Worm (Caenorhabditis elegans) whole organism, late embryonic: ENCODE data around the gene F22B3.7.

Source experiments
- C08G9.2 ChIP-seq: sonication (generic microtip); optimal IDR thresholded peaks from 2 replicates; lab custom pipeline; 2016; ENCODE audit warnings: mild to moderate bottlenecking, missing genetic modification characterization, moderate library complexity, missing compliant biosample characterization
- C38D4.7 ChIP-seq: fragments of 200-800 bp; sonication (Bioruptor generic); optimal IDR thresholded peaks from 2 replicates; lab custom pipeline; 2018; ENCODE audit warnings: mild to moderate bottlenecking, missing genetic modification characterization, moderate library complexity, missing compliant biosample characterization
- F13H6.1 ChIP-seq: sonication (generic microtip); optimal IDR thresholded peaks from 2 replicates; lab custom pipeline; 2016; ENCODE audit warnings: missing genetic modification characterization, missing compliant biosample characterization
- T23F11.4 ChIP-seq: fragments of 200-800 bp; sonication (Bioruptor generic); optimal IDR thresholded peaks from 2 replicates; lab custom pipeline; 2018; ENCODE audit warnings: mild to moderate bottlenecking, missing genetic modification characterization, missing compliant biosample characterization
- ama-1 ChIP-seq: fragments of 150-350 bp; optimal IDR thresholded peaks from 2 replicates; lab custom pipeline; 2014
- ceh-18 ChIP-seq: sonication (generic microtip); optimal IDR thresholded peaks from 2 replicates; lab custom pipeline; 2016; ENCODE audit warnings: missing genetic modification characterization, missing compliant biosample characterization
- ceh-22 ChIP-seq: sonication (generic microtip); optimal IDR thresholded peaks from 2 replicates; lab custom pipeline; 2017; ENCODE audit warnings: missing biosample characterization, missing genetic modification characterization
- ceh-31 ChIP-seq: sonication (generic microtip); optimal IDR thresholded peaks from 2 replicates; lab custom pipeline; 2016; ENCODE audit warnings: missing genetic modification characterization, missing compliant biosample characterization
- ceh-34 ChIP-seq: sonication (generic microtip); optimal IDR thresholded peaks from 2 replicates; lab custom pipeline; 2016; ENCODE audit warnings: mild to moderate bottlenecking, missing genetic modification characterization, missing compliant biosample characterization
- ceh-45 ChIP-seq: fragments of 200-800 bp; sonication (Bioruptor generic); IDR thresholded peaks from 2 replicates; pipeline ENCODE4 v1.3.6; 2022; ENCODE audit warnings: missing genetic modification reagents, missing genetic modification characterization, missing compliant biosample characterization
- ceh-48 ChIP-seq: sonication (generic microtip); optimal IDR thresholded peaks from 2 replicates; lab custom pipeline; 2016; ENCODE audit warnings: missing genetic modification characterization, inconsistent platforms, missing compliant biosample characterization
- ceh-6 ChIP-seq: fragments of 200-800 bp; sonication (Bioruptor generic); optimal IDR thresholded peaks from 2 replicates; lab custom pipeline; 2018; ENCODE audit warnings: mild to moderate bottlenecking, missing genetic modification characterization, missing compliant biosample characterization
- ceh-9 ChIP-seq: sonication (generic microtip); optimal IDR thresholded peaks from 2 replicates; lab custom pipeline; 2016; ENCODE audit warnings: mild to moderate bottlenecking, missing genetic modification characterization, inconsistent platforms, missing compliant biosample characterization
- che-1 ChIP-seq: sonication (generic microtip); optimal IDR thresholded peaks from 2 replicates; lab custom pipeline; 2016; ENCODE audit warnings: mild to moderate bottlenecking, missing genetic modification characterization, missing compliant biosample characterization
- elt-2 ChIP-seq: sonication (generic microtip); optimal IDR thresholded peaks from 2 replicates; lab custom pipeline; 2016; ENCODE audit warnings: missing genetic modification reagents, missing genetic modification characterization, missing compliant biosample characterization
- elt-4 ChIP-seq: sonication (generic microtip); optimal IDR thresholded peaks from 2 replicates; lab custom pipeline; 2016; ENCODE audit warnings: missing genetic modification characterization, missing compliant biosample characterization
- fkh-10 ChIP-seq: fragments of 150-350 bp; optimal IDR thresholded peaks from 2 replicates; lab custom pipeline; 2014; ENCODE audit warnings: missing biosample characterization, missing genetic modification reagents, missing genetic modification characterization
- gmeb-2 ChIP-seq: sonication (generic microtip); optimal IDR thresholded peaks from 2 replicates; lab custom pipeline; 2016; ENCODE audit warnings: missing genetic modification characterization, inconsistent platforms, missing compliant biosample characterization
- hlh-8 ChIP-seq: sonication (generic microtip); optimal IDR thresholded peaks from 2 replicates; lab custom pipeline; 2016; ENCODE audit warnings: missing genotype, missing genetic modification characterization, missing compliant biosample characterization
- lim-6 ChIP-seq: sonication (generic microtip); optimal IDR thresholded peaks from 2 replicates; lab custom pipeline; 2016; ENCODE audit warnings: missing genetic modification characterization, missing compliant biosample characterization
- nfya-1 ChIP-seq: sonication (generic microtip); optimal IDR thresholded peaks from 2 replicates; lab custom pipeline; 2017; ENCODE audit warnings: missing genetic modification characterization, mild to moderate bottlenecking, missing compliant biosample characterization, antibody characterized with exemption, moderate library complexity
- nhr-11 ChIP-seq: fragments of 150-350 bp; optimal IDR thresholded peaks from 2 replicates; lab custom pipeline; 2014; ENCODE audit warnings: missing biosample characterization, missing genetic modification characterization
- npax-4 ChIP-seq: sonication (generic microtip); optimal IDR thresholded peaks from 2 replicates; lab custom pipeline; 2016; ENCODE audit warnings: missing genetic modification characterization, missing compliant biosample characterization
- pag-3 ChIP-seq: sonication (generic microtip); optimal IDR thresholded peaks from 2 replicates; lab custom pipeline; 2016; ENCODE audit warnings: missing compliant biosample characterization, missing genetic modification characterization, borderline replicate concordance
- pax-1 ChIP-seq: fragments of 150-350 bp; optimal IDR thresholded peaks from 2 replicates; lab custom pipeline; 2014; ENCODE audit warnings: missing biosample characterization, missing genetic modification characterization
- sox-4 ChIP-seq: sonication (generic microtip); optimal IDR thresholded peaks from 2 replicates; lab custom pipeline; 2017; ENCODE audit warnings: mild to moderate bottlenecking, missing genetic modification characterization, inconsistent platforms, missing compliant biosample characterization
- syd-9 ChIP-seq: sonication (generic microtip); optimal IDR thresholded peaks from 2 replicates; lab custom pipeline; 2016; ENCODE audit warnings: mild to moderate bottlenecking, missing genetic modification characterization, moderate library complexity, missing compliant biosample characterization
- tbx-2 ChIP-seq: sonication (generic microtip); optimal IDR thresholded peaks from 2 replicates; lab custom pipeline; 2016; ENCODE audit warnings: missing genetic modification characterization, missing compliant biosample characterization
- tbx-7 ChIP-seq: sonication (generic microtip); optimal IDR thresholded peaks from 2 replicates; lab custom pipeline; 2016; ENCODE audit warnings: missing genotype, missing genetic modification characterization, missing compliant biosample characterization
- unc-3 ChIP-seq, 2 experiments: fragments of 200-800 bp in 1 of 2; sonication (Bioruptor generic) in 1 of 2; sonication (generic microtip) in 1 of 2; conservative IDR thresholded peaks in 1 of 2; optimal IDR thresholded peaks in 1 of 2; 2 replicates each; pipeline versions ENCODE4 v1.3.6 to Lab custom; 2016 to 2022; ENCODE audit warnings: missing compliant biosample characterization in 2 of 2, missing genetic modification characterization in 2 of 2, missing genetic modification reagents in 1 of 2
- unc-42 ChIP-seq: sonication (generic microtip); optimal IDR thresholded peaks from 2 replicates; lab custom pipeline; 2016; ENCODE audit warnings: missing genotype, missing genetic modification characterization, missing compliant biosample characterization

The F22B3.7 gene

ce11 chrIV:11438255-11438654 is 16.7 kb upstream of the F22B3.7 start:
- TF ChIP-seq ceh-45 (GFP tag; lab: Robert Waterston, UW) (no peak), C08G9.2 (no peak), F13H6.1 (tag; lab: Kevin White, UChicago) (no peak), tbx-7 (no peak), unc-3 (GFP tag; conservative IDR thresholded peaks at IDR 0.05; lab: Robert Waterston, UW) (no peak), unc-3 (tag; optimal IDR thresholded peaks at IDR 0.05; lab: Kevin White, UChicago) (no peak), che-1 (tag; lab: Kevin White, UChicago) (no peak), syd-9 (tag; lab: Kevin White, UChicago) (no peak), nhr-11 (tag; lab: Kevin White, UChicago) (no peak)

ce11 chrIV:11435761-11436160 is 14.2 kb upstream of the F22B3.7 start:
- TF ChIP-seq elt-2 = no peak
- no peak for TF ChIP-seq pag-3 (tag; lab: Kevin White, UChicago)
- no peak for TF ChIP-seq ceh-22
- no peak for TF ChIP-seq elt-4
- TF ChIP-seq ceh-34 (tag; lab: Kevin White, UChicago) = no peak
- TF ChIP-seq C38D4.7 (GFP tag; lab: Kevin White, UChicago) = no peak
- TF ChIP-seq pax-1 (tag; lab: Kevin White, UChicago) = no peak
- no peak for TF ChIP-seq ceh-45 (GFP tag; lab: Robert Waterston, UW)
- no peak for TF ChIP-seq T23F11.4 (GFP tag; lab: Kevin White, UChicago)
- no peak for TF ChIP-seq ama-1 (lab: Kevin White, UChicago)
- no peak for TF ChIP-seq ceh-6 (GFP tag; lab: Kevin White, UChicago)
- no peak for TF ChIP-seq ceh-9 (tag; lab: Kevin White, UChicago)
- no peak for TF ChIP-seq fkh-10
- no peak for TF ChIP-seq unc-42

- TF ChIP-seq T23F11.4 (GFP tag; lab: Kevin White, UChicago) = no peak
Measured at ce11 chrIV:11434575-11434974, 13.0 kb upstream of the F22B3.7 start.

ce11 chrIV:11433709-11434108 is 12.1 kb upstream of the F22B3.7 start:
- TF ChIP-seq hlh-8 (no peak), nfya-1 (tag; lab: Kevin White, UChicago) (peak; percentile 45), sox-4 (tag; lab: Kevin White, UChicago) (no peak), unc-42 (peak; percentile 41), ceh-18 (tag; lab: Kevin White, UChicago) (peak; percentile 51), tbx-2 (tag; lab: Kevin White, UChicago) (peak; percentile 58), ceh-31 (tag; lab: Kevin White, UChicago) (peak; percentile 22), ceh-48 (peak; percentile 33)
- TF ChIP-seq, all 69 proteins: peak for 6

ce11 chrIV:11431448-11431847 is 9.9 kb upstream of the F22B3.7 start:
- TF ChIP-seq lim-6 (tag; lab: Kevin White, UChicago) (no peak), unc-42 (peak; percentile 90)

- TF ChIP-seq ceh-34 (tag; lab: Kevin White, UChicago) (no peak), syd-9 (tag; lab: Kevin White, UChicago) (no peak), npax-4 (no peak), ceh-31 (tag; lab: Kevin White, UChicago) (no peak), nhr-11 (tag; lab: Kevin White, UChicago) (no peak)
Measured at ce11 chrIV:11425442-11425841, 3.8 kb upstream of the F22B3.7 start, which contains the start of gene kin-4. Gene kin-4, plus strand, starts transcription at chrIV:11425742.

- TF ChIP-seq gmeb-2 (tag; lab: Kevin White, UChicago) = no peak
- no peak for TF ChIP-seq elt-4
Measured at ce11 chrIV:11424830-11425229, 3.2 kb upstream of the F22B3.7 start, which contains the start of gene F22B3.8. Gene F22B3.8, minus strand, starts transcription at chrIV:11424930.
